Worm (Caenorhabditis elegans) whole organism, L4 larva: ENCODE data around the gene Y53G8AR.6.
"Not testable (repeated sequence)": the region's sequence is repeated elsewhere in the genome, so short reads cannot be mapped to it uniquely, and the experiment has no call there.

Experiments
- D1046.2 ChIP-seq: fragments of 200-800 bp; sonication (Bioruptor generic); IDR thresholded peaks from 2 replicates; pipeline ENCODE4 v1.3.6; 2022; ENCODE audit warnings: missing genetic modification characterization, missing compliant biosample characterization
- F44E2.7 ChIP-seq: fragments of 200-800 bp; sonication (Bioruptor generic); IDR thresholded peaks from 2 replicates; pipeline ENCODE4 v2.1.2; 2022; ENCODE audit warnings: missing genetic modification characterization, missing compliant biosample characterization
- Y105C5A.15 ChIP-seq: fragments of 200-800 bp; sonication (Bioruptor generic); IDR thresholded peaks from 2 replicates; pipeline ENCODE4 v1.3.6; 2022; ENCODE audit warnings: missing genetic modification characterization, missing compliant biosample characterization
- Y75B8A.6 ChIP-seq: fragments of 200-800 bp; sonication (Bioruptor generic); IDR thresholded peaks from 2 replicates; pipeline ENCODE4 v1.3.6; 2022; ENCODE audit warnings: missing genetic modification reagents, missing genetic modification characterization, missing compliant biosample characterization
- aha-1 ChIP-seq: fragments of 150-350 bp; peaks from one replicate; lab custom pipeline; 2014; ENCODE audit warnings: missing biosample characterization, missing genetic modification characterization
- arid-1 ChIP-seq: fragments of 200-800 bp; sonication (Bioruptor generic); conservative IDR thresholded peaks from 2 replicates; pipeline ENCODE4 v1.3.6; 2022; ENCODE audit warnings: missing genetic modification reagents, missing genetic modification characterization, missing compliant biosample characterization
- ceh-44 ChIP-seq: fragments of 200-800 bp; sonication (Bioruptor generic); IDR thresholded peaks from 2 replicates; pipeline ENCODE4 v1.3.6; 2022; ENCODE audit warnings: missing genetic modification reagents, missing genetic modification characterization, missing compliant biosample characterization
- daf-16 ChIP-seq, 3 experiments: sonication (generic microtip); optimal IDR thresholded peaks; 2 replicates each; lab custom pipeline; 2016 to 2017; ENCODE audit warnings: missing genetic modification characterization in 3 of 3, missing genetic modification reagents in 3 of 3, mild to moderate bottlenecking in 2 of 3, missing compliant biosample characterization in 2 of 3, missing biosample characterization in 1 of 3, moderate library complexity in 1 of 3
- daf-19 ChIP-seq: fragments of 200-800 bp; sonication (Bioruptor generic); conservative IDR thresholded peaks from 2 replicates; pipeline ENCODE4 v1.3.6; 2022; ENCODE audit warnings: missing genetic modification characterization, missing compliant biosample characterization
- dmd-6 ChIP-seq: fragments of 200-800 bp; sonication (Bioruptor generic); IDR thresholded peaks from 2 replicates; pipeline ENCODE4 v1.3.6; 2022; ENCODE audit warnings: missing genetic modification reagents, missing genetic modification characterization, missing compliant biosample characterization
- dmd-9 ChIP-seq: fragments of 200-800 bp; sonication (Bioruptor generic); IDR thresholded peaks from 2 replicates; pipeline ENCODE4 v1.3.6; 2022; ENCODE audit warnings: missing genetic modification reagents, missing genetic modification characterization, missing compliant biosample characterization
- dve-1 ChIP-seq: sonication (generic microtip); optimal IDR thresholded peaks from 2 replicates; lab custom pipeline; 2017; ENCODE audit warnings: antibody characterized with exemption, mild to moderate bottlenecking, missing genetic modification characterization, missing compliant biosample characterization; ENCODE audit not compliant: insufficient read depth
- egl-27 ChIP-seq: sonication (generic microtip); optimal IDR thresholded peaks from 3 replicates; lab custom pipeline; 2017; ENCODE audit warnings: missing biosample characterization, missing genetic modification reagents, missing genetic modification characterization
- hlh-11 ChIP-seq: fragments of 200-800 bp; sonication (Bioruptor generic); optimal IDR thresholded peaks from 2 replicates; lab custom pipeline; 2018; ENCODE audit warnings: mild to moderate bottlenecking, missing genetic modification characterization, missing compliant biosample characterization
- hlh-30 ChIP-seq: sonication (generic microtip); optimal IDR thresholded peaks from 2 replicates; lab custom pipeline; 2017; ENCODE audit warnings: antibody characterized with exemption, mild to moderate bottlenecking, missing genetic modification characterization, missing compliant biosample characterization; ENCODE audit not compliant: insufficient read depth
- hmg-1.1 ChIP-seq: fragments of 200-800 bp; sonication (Bioruptor generic); IDR thresholded peaks from 2 replicates; pipeline ENCODE4 v1.3.6; 2022; ENCODE audit warnings: missing genetic modification reagents, missing genetic modification characterization, missing compliant biosample characterization
- lin-1 ChIP-seq: fragments of 200-800 bp; sonication (Bioruptor generic); IDR thresholded peaks from 2 replicates; pipeline ENCODE4 v1.3.6; 2022; ENCODE audit warnings: missing genetic modification reagents, missing genetic modification characterization, missing compliant biosample characterization
- lin-13 ChIP-seq: fragments of 150-350 bp; optimal IDR thresholded peaks from 2 replicates; lab custom pipeline; 2014; ENCODE audit warnings: missing biosample characterization, missing genetic modification reagents, missing genetic modification characterization
- lir-3 ChIP-seq: sonication (generic microtip); optimal IDR thresholded peaks from 2 replicates; lab custom pipeline; 2016; ENCODE audit warnings: mild to moderate bottlenecking, missing genetic modification characterization, missing compliant biosample characterization
- madf-5 ChIP-seq, 2 experiments: fragments of 200-800 bp; sonication (Bioruptor generic); IDR thresholded peaks; 2 replicates each; pipeline ENCODE4 v1.3.6; 2022; ENCODE audit warnings: missing compliant biosample characterization in 2 of 2, missing genetic modification characterization in 2 of 2
- madf-9 ChIP-seq: fragments of 200-800 bp; sonication (Bioruptor generic); conservative IDR thresholded peaks from 2 replicates; pipeline ENCODE4 v1.3.6; 2022; ENCODE audit warnings: missing genetic modification reagents, missing genetic modification characterization, missing compliant biosample characterization
- mdl-1 ChIP-seq, 2 experiments: fragments of 150-350 bp in 1 of 2; sonication (generic microtip) in 1 of 2; optimal IDR thresholded peaks; 2 replicates each; lab custom pipeline; 2014 to 2017; ENCODE audit warnings: missing biosample characterization in 2 of 2, missing genetic modification characterization in 2 of 2
- mdt-29 ChIP-seq: fragments of 200-800 bp; sonication (Bioruptor generic); IDR thresholded peaks from 2 replicates; pipeline ENCODE4 v1.3.6; 2022; ENCODE audit warnings: missing genetic modification reagents, missing genetic modification characterization, missing compliant biosample characterization
- mep-1 ChIP-seq: fragments of 150-350 bp; sonication (generic microtip); optimal IDR thresholded peaks from 3 replicates; lab custom pipeline; 2014; ENCODE audit warnings: missing biosample characterization, missing genetic modification characterization
- mes-2 ChIP-seq: sonication (generic microtip); optimal IDR thresholded peaks from 2 replicates; lab custom pipeline; 2016; ENCODE audit warnings: missing genotype, mild to moderate bottlenecking, missing genetic modification characterization, missing compliant biosample characterization; ENCODE audit not compliant: poor library complexity, severe bottlenecking
- mxl-3 ChIP-seq: fragments of 200-800 bp; sonication (Bioruptor generic); optimal IDR thresholded peaks from 2 replicates; lab custom pipeline; 2018; ENCODE audit warnings: mild to moderate bottlenecking, missing genetic modification characterization, missing compliant biosample characterization
- nhr-111 ChIP-seq: fragments of 200-800 bp; sonication (Bioruptor generic); optimal IDR thresholded peaks from 2 replicates; lab custom pipeline; 2018; ENCODE audit warnings: mild to moderate bottlenecking, missing genetic modification characterization, missing compliant biosample characterization
- nhr-25 ChIP-seq: sonication (generic microtip); optimal IDR thresholded peaks from 2 replicates; lab custom pipeline; 2017; ENCODE audit warnings: missing genetic modification characterization, mild to moderate bottlenecking, missing compliant biosample characterization, antibody characterized with exemption, moderate library complexity, borderline replicate concordance; ENCODE audit not compliant: insufficient read depth
- nhr-28 ChIP-seq: fragments of 150-350 bp; optimal IDR thresholded peaks from 2 replicates; lab custom pipeline; 2014; ENCODE audit warnings: missing biosample characterization, missing genetic modification characterization
- nhr-48 ChIP-seq: sonication (generic microtip); optimal IDR thresholded peaks from 2 replicates; lab custom pipeline; 2016; ENCODE audit warnings: mild to moderate bottlenecking, missing genetic modification characterization, missing compliant biosample characterization
- nhr-6 ChIP-seq: fragments of 150-350 bp; optimal IDR thresholded peaks from 2 replicates; lab custom pipeline; 2014; ENCODE audit warnings: missing biosample characterization, missing genetic modification characterization
- pha-4 ChIP-seq, 2 experiments: fragments of 150-350 bp in 1 of 2; fragments of 200-800 bp in 1 of 2; sonication (Bioruptor generic) in 1 of 2; IDR thresholded peaks in 1 of 2; optimal IDR thresholded peaks in 1 of 2; 2 replicates each; pipeline versions ENCODE4 v1.3.6 to Lab custom; 2014 to 2022; ENCODE audit warnings: missing genetic modification characterization in 2 of 2, missing genetic modification reagents in 2 of 2, missing biosample characterization in 1 of 2, missing compliant biosample characterization in 1 of 2
- php-3 ChIP-seq: fragments of 200-800 bp; sonication (Bioruptor generic); IDR thresholded peaks from 2 replicates; pipeline ENCODE4 v1.3.6; 2022; ENCODE audit warnings: missing genetic modification reagents, missing genetic modification characterization, missing compliant biosample characterization
- pqm-1 ChIP-seq: sonication (generic microtip); optimal IDR thresholded peaks from 2 replicates; lab custom pipeline; 2017; ENCODE audit warnings: missing biosample characterization, missing genetic modification characterization
- rbr-2 ChIP-seq: sonication (generic microtip); optimal IDR thresholded peaks from 2 replicates; lab custom pipeline; 2016; ENCODE audit warnings: missing genotype, missing genetic modification characterization, missing compliant biosample characterization
- saeg-2 ChIP-seq: fragments of 200-800 bp; sonication (Bioruptor generic); IDR thresholded peaks from 2 replicates; pipeline ENCODE4 v1.3.6; 2022; ENCODE audit warnings: missing genetic modification reagents, missing genetic modification characterization, missing compliant biosample characterization
- set-16 ChIP-seq: fragments of 200-800 bp; sonication (Bioruptor generic); IDR thresholded peaks from 2 replicates; pipeline ENCODE4 v1.3.6; 2022; ENCODE audit warnings: missing genetic modification reagents, missing genetic modification characterization, missing compliant biosample characterization
- snpc-1.2 ChIP-seq: fragments of 200-800 bp; sonication (Bioruptor generic); IDR thresholded peaks from 2 replicates; pipeline ENCODE4 v1.3.6; 2022; ENCODE audit warnings: missing genetic modification reagents, missing genetic modification characterization, missing compliant biosample characterization
- zfp-3 ChIP-seq: fragments of 200-800 bp; sonication (Bioruptor generic); conservative IDR thresholded peaks from 2 replicates; pipeline ENCODE4 v1.3.6; 2022; ENCODE audit warnings: missing genetic modification reagents, missing genetic modification characterization, missing compliant biosample characterization
- zip-11 ChIP-seq: fragments of 200-800 bp; sonication (Bioruptor generic); IDR thresholded peaks from 2 replicates; pipeline ENCODE4 v1.3.6; 2022; ENCODE audit warnings: missing genetic modification characterization, missing compliant biosample characterization
- ztf-11 ChIP-seq: fragments of 150-350 bp; optimal IDR thresholded peaks from 2 replicates; lab custom pipeline; 2014; ENCODE audit warnings: missing biosample characterization, missing genetic modification characterization

Y53G8AR.6 gene

ce11 chrIII:3334941-3335559, 40.5 kb downstream of the Y53G8AR.6 start:
- TF ChIP-seq madf-5 (GFP tag; IDR thresholded peaks at IDR 0.05; lab: Robert Waterston, UW) (peak in 1 of 2 experiments; percentile 91; a peak in 2 of 4 replicates), snpc-1.2 (GFP tag; lab: Robert Waterston, UW) (0 out of 2 replicates have a peak, but pooled peaks have one; percentile 16), php-3 (GFP tag; lab: Robert Waterston, UW) (peak; percentile 44; the same call in 1 of the 2 replicates), set-16 (GFP tag; lab: Robert Waterston, UW) (peak; percentile 83), Y75B8A.6 (GFP tag; lab: Robert Waterston, UW) (0 out of 2 replicates have a peak, but pooled peaks have one; percentile 69), pha-4 (GFP tag; IDR thresholded peaks at IDR 0.05; lab: Robert Waterston, UW) (peak; percentile 84; the same call in 1 of the 2 replicates), F44E2.7 (GFP tag; lab: Robert Waterston, UW) (peak; percentile 61; the same call in 1 of the 2 replicates), lin-1 (GFP tag; lab: Robert Waterston, UW) (0 out of 2 replicates have a peak, but pooled peaks have one; percentile 42), madf-9 (GFP tag; lab: Robert Waterston, UW) (0 out of 2 replicates have a peak, but pooled peaks have one; percentile 52), ceh-44 (0 out of 2 replicates have a peak, but pooled peaks have one; percentile 44), Y105C5A.15 (peak; percentile 78; the same call in 1 of the 2 replicates)
- not testable (repeated sequence) for TF ChIP-seq pha-4 (tag; optimal IDR thresholded peaks at IDR 0.05; lab: Kevin White, UChicago)

- peak; percentile 65 for TF ChIP-seq nhr-28 (tag; lab: Kevin White, UChicago)
- peak; percentile 30; the same call in 1 of the 2 replicates for TF ChIP-seq dmd-6
- peak; percentile 28 for TF ChIP-seq mes-2 (tag; lab: Kevin White, UChicago)
- TF ChIP-seq nhr-25 (tag; lab: Kevin White, UChicago), result no peak
- peak; percentile 17 for TF ChIP-seq dve-1 (tag; lab: Kevin White, UChicago)
- TF ChIP-seq lir-3 (tag; lab: Kevin White, UChicago), result no peak
- no peak for TF ChIP-seq daf-16 (GFP tag; optimal IDR thresholded peaks at IDR 0.05; lab: Kevin White, UChicago)
- peak; percentile 20 for TF ChIP-seq daf-16 (tag; optimal IDR thresholded peaks at IDR 0.05; lab: Kevin White, UChicago)
- no peak for TF ChIP-seq hmg-1.1 (GFP tag; lab: Robert Waterston, UW)
- TF ChIP-seq pqm-1 (tag; lab: Kevin White, UChicago), result peak; percentile 18
- peak; percentile 15 for TF ChIP-seq nhr-48 (tag; lab: Kevin White, UChicago)
- peak; percentile 2 for TF ChIP-seq nhr-6
- TF ChIP-seq mxl-3 (GFP tag; lab: Kevin White, UChicago), result peak; percentile 55
- TF ChIP-seq aha-1 (tag; lab: Kevin White, UChicago), result peak; percentile 68
- TF ChIP-seq zip-11 (GFP tag; lab: Robert Waterston, UW), result no peak
- peak; percentile 51 for TF ChIP-seq hlh-11
- peak in 1 of 2 experiments; percentile 25 for TF ChIP-seq mdl-1 (tag; optimal IDR thresholded peaks at IDR 0.05; lab: Kevin White, UChicago)
- 0 out of 4 replicates have a peak, but pooled peaks of 1 of the 2 experiments have one; percentile 54 for TF ChIP-seq madf-5 (GFP tag; IDR thresholded peaks at IDR 0.05; lab: Robert Waterston, UW)
Measured at ce11 chrIII:3339317-3340016, 44.9 kb downstream of the Y53G8AR.6 start.

ce11 chrIII:3343463-3343862, 48.9 kb downstream of the Y53G8AR.6 start:
- TF ChIP-seq ztf-11 (tag; lab: Kevin White, UChicago), result no peak
- no peak for TF ChIP-seq hlh-30
- no peak for TF ChIP-seq rbr-2 (tag; lab: Kevin White, UChicago)
- no peak for TF ChIP-seq mdt-29 (GFP tag; lab: Robert Waterston, UW)
- TF ChIP-seq nhr-6, result peak; percentile 28
- TF ChIP-seq lin-13 (GFP tag; lab: Kevin White, UChicago), result no peak
- TF ChIP-seq saeg-2 (GFP tag; lab: Robert Waterston, UW), result no peak
- no peak for TF ChIP-seq daf-16 (GFP tag; optimal IDR thresholded peaks at IDR 0.05; lab: Kevin White, UChicago)
- TF ChIP-seq daf-16 (tag; optimal IDR thresholded peaks at IDR 0.05; lab: Kevin White, UChicago), result peak; percentile 41
- no peak for TF ChIP-seq dmd-9 (GFP tag; lab: Robert Waterston, UW)
- no peak for TF ChIP-seq php-3 (GFP tag; lab: Robert Waterston, UW)
- TF ChIP-seq daf-19 (GFP tag; lab: Robert Waterston, UW), result no peak
- no peak for TF ChIP-seq nhr-111
- peak; percentile 31 for TF ChIP-seq mes-2 (tag; lab: Kevin White, UChicago)
- no peak for TF ChIP-seq arid-1 (GFP tag; lab: Robert Waterston, UW)
- TF ChIP-seq mdl-1 (tag; optimal IDR thresholded peaks at IDR 0.05; lab: Kevin White, UChicago), result no peak
- no peak for TF ChIP-seq egl-27 (tag; lab: Kevin White, UChicago)
- no peak for TF ChIP-seq D1046.2
- no peak for TF ChIP-seq lir-3 (tag; lab: Kevin White, UChicago)
- no peak for TF ChIP-seq zfp-3 (GFP tag; lab: Robert Waterston, UW)
- TF ChIP-seq mep-1 (tag; lab: Kevin White, UChicago), result peak; percentile 18
- TF ChIP-seq aha-1 (tag; lab: Kevin White, UChicago), result peak; percentile 89
